Worm (Caenorhabditis elegans): ENCODE measurements around the gene R02D5.4.

The R02D5.4 gene

ce11 chrV:14505745-14506214 lies 21.3 kb upstream of the R02D5.4 start:
- TF ChIP-seq nhr-179 (tag; optimal IDR thresholded peaks at IDR 0.05), result no peak
- no peak for TF ChIP-seq hlh-26 (GFP tag; conservative IDR thresholded peaks at IDR 0.05)
- no peak for TF ChIP-seq die-1 (tag; optimal IDR thresholded peaks at IDR 0.05)
- 0 out of 2 replicates have a peak, but pooled peaks have one; percentile 15 for TF ChIP-seq ztf-25 (GFP tag; IDR thresholded peaks at IDR 0.05)
- TF ChIP-seq lin-35 (GFP tag; optimal IDR thresholded peaks at IDR 0.05), result no peak
- peak in 1 of 2 experiments; percentile 1 for TF ChIP-seq let-607 (tag; optimal IDR thresholded peaks at IDR 0.05)
- no peak for TF ChIP-seq hlh-12 (tag; optimal IDR thresholded peaks at IDR 0.05)
- TF ChIP-seq lin-40 (tag; optimal IDR thresholded peaks at IDR 0.05), result no peak
- TF ChIP-seq tlf-1 (GFP tag; optimal IDR thresholded peaks at IDR 0.05), result no peak
- no peak for TF ChIP-seq F33H1.4 (GFP tag; IDR thresholded peaks at IDR 0.05)
- no peak for TF ChIP-seq egrh-3 (GFP tag; IDR thresholded peaks at IDR 0.05)
- TF ChIP-seq ceh-100 (GFP tag; IDR thresholded peaks at IDR 0.05), result no peak
- no peak for TF ChIP-seq B0336.3 (GFP tag; IDR thresholded peaks at IDR 0.05)
- TF ChIP-seq ztf-6 (GFP tag; IDR thresholded peaks at IDR 0.05), result no peak
- no peak for TF ChIP-seq chd-7 (tag; optimal IDR thresholded peaks at IDR 0.05)
- TF ChIP-seq F22D6.2 (tag; optimal IDR thresholded peaks at IDR 0.05), result no peak
- TF ChIP-seq lag-1 (GFP tag; IDR thresholded peaks at IDR 0.05), result no peak
- no peak for TF ChIP-seq rec-8 (tag; optimal IDR thresholded peaks at IDR 0.05)
- no peak for TF ChIP-seq attf-6 (GFP tag; IDR thresholded peaks at IDR 0.05)
- TF ChIP-seq nhr-80 (tag; optimal IDR thresholded peaks at IDR 0.05), result peak; percentile 78
- TF ChIP-seq dox-1 (GFP tag; IDR thresholded peaks at IDR 0.05), result peak; percentile 48; the same call in 1 of the 2 replicates
- no peak for TF ChIP-seq hrde-1 (tag; optimal IDR thresholded peaks at IDR 0.05; ENCODE audit: borderline replicate concordance)
- TF ChIP-seq mes-4 (tag; optimal IDR thresholded peaks at IDR 0.05), result no peak
- TF ChIP-seq lin-54 (GFP tag; optimal IDR thresholded peaks at IDR 0.05), result no peak
- TF ChIP-seq ceh-40 (GFP tag; IDR thresholded peaks at IDR 0.05), result no peak
- TF ChIP-seq snpc-1.1 (tag; optimal IDR thresholded peaks at IDR 0.05; ENCODE audit: insufficient read depth), result no peak
- TF ChIP-seq bed-1 (GFP tag; IDR thresholded peaks at IDR 0.05), result no peak
- peak; percentile 62 for TF ChIP-seq zfh-2 (GFP tag; conservative IDR thresholded peaks at IDR 0.05)
- no peak for TF ChIP-seq lir-1 (GFP tag; conservative IDR thresholded peaks at IDR 0.05)
- no peak for TF ChIP-seq F55B11.4 (tag; optimal IDR thresholded peaks at IDR 0.05; ENCODE audit: borderline replicate concordance, insufficient read depth)
- TF ChIP-seq F57A8.1 (GFP tag; optimal IDR thresholded peaks at IDR 0.05), result no peak
- TF ChIP-seq repo-1 (tag; optimal IDR thresholded peaks at IDR 0.05), result no peak
- no peak for TF ChIP-seq ceh-91 (GFP tag; IDR thresholded peaks at IDR 0.05)
- TF ChIP-seq nfyb-1 (GFP tag; IDR thresholded peaks at IDR 0.05), result no peak
- no peak for TF ChIP-seq nhr-90 (tag; optimal IDR thresholded peaks at IDR 0.05)
- no peak for TF ChIP-seq Y56A3A.18 (GFP tag; IDR thresholded peaks at IDR 0.05)
- no peak for TF ChIP-seq F57C9.4 (tag; optimal IDR thresholded peaks at IDR 0.05)
- TF ChIP-seq mcd-1 (GFP tag; IDR thresholded peaks at IDR 0.05), result no peak

ce11 chrV:14504774-14505173 lies 20.3 kb upstream of the R02D5.4 start:
- 0 out of 2 replicates have a peak, but pooled peaks have one; percentile 15 for TF ChIP-seq dox-1 (GFP tag; IDR thresholded peaks at IDR 0.05)
- TF ChIP-seq zfh-2 (GFP tag; conservative IDR thresholded peaks at IDR 0.05), result peak; percentile 37; the same call in 1 of the 2 replicates
- no peak for TF ChIP-seq Y79H2A.3 (GFP tag; conservative IDR thresholded peaks at IDR 0.05)
- peak; percentile 43 for TF ChIP-seq nhr-80 (tag; optimal IDR thresholded peaks at IDR 0.05)
- no peak for TF ChIP-seq C17E4.6 (GFP tag; IDR thresholded peaks at IDR 0.05)

Measured in whole organism, young adult.